Worm (Caenorhabditis elegans): Measurements from ENCODE around the gene hrpa-2.

DNA sequence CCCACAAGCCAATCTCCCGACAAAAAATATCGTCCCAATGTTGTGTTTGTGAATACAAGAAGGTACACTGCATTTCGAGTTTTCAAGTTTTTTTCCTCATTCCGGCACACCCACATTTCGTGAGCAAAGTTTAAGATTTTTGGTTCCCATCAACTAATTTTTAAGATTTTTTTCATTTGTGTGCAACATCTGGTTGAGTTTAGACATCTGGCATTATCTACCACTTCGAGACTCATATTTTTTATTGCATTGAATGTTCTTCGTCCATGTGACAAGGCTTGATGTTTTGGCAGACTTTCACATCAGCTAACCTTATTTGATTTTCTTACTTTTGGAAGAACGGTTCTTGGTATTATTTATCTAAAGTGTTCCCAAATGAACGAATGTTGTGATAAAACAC, 44.2 kb downstream of the hrpa-2 start:
- TF ChIP-seq dao-5 (tag; optimal IDR thresholded peaks at IDR 0.05) (no peak), W03F9.2 (tag; optimal IDR thresholded peaks at IDR 0.05) (no peak)
